Worm (Caenorhabditis elegans) whole organism, L4 larva: ENCODE data around the gene cox-14.

Source experiments
- arid-1 ChIP-seq: fragments of 200-800 bp; sonication (Bioruptor generic); conservative IDR thresholded peaks from 2 replicates; pipeline ENCODE4 v1.3.6; 2022; ENCODE audit warnings: missing genetic modification reagents, missing genetic modification characterization, missing compliant biosample characterization
- dve-1 ChIP-seq: sonication (generic microtip); optimal IDR thresholded peaks from 2 replicates; lab custom pipeline; 2017; ENCODE audit warnings: antibody characterized with exemption, mild to moderate bottlenecking, missing genetic modification characterization, missing compliant biosample characterization; ENCODE audit not compliant: insufficient read depth
- nhr-25 ChIP-seq: sonication (generic microtip); optimal IDR thresholded peaks from 2 replicates; lab custom pipeline; 2017; ENCODE audit warnings: missing genetic modification characterization, mild to moderate bottlenecking, missing compliant biosample characterization, antibody characterized with exemption, moderate library complexity, borderline replicate concordance; ENCODE audit not compliant: insufficient read depth
- unc-62 ChIP-seq, 3 experiments: fragments of 150-350 bp in 1 of 3; sonication (generic microtip); optimal IDR thresholded peaks in 2 of 3; peaks in 1 of 3; 1 replicate in 1 of 3; 2 replicates in 2 of 3; lab custom pipeline; 2014 to 2017; ENCODE audit warnings: missing biosample characterization in 3 of 3, missing genetic modification characterization in 3 of 3, missing genetic modification reagents in 3 of 3, missing genotype in 1 of 3

- TF ChIP-seq dve-1 (no peak), unc-62 (GFP tag; optimal IDR thresholded peaks at IDR 0.05 in 1 of 2; lab: Kevin White, UChicago) (no peak), unc-62 (tag; optimal IDR thresholded peaks at IDR 0.05; lab: Kevin White, UChicago) (no peak), arid-1 (GFP tag; lab: Robert Waterston, UW) (no peak), nhr-25 (tag; lab: Kevin White, UChicago) (no peak)
Measured at ce11 chrIII:10251114-10251513, 32.4 kb downstream of the cox-14 start.
